Fruit fly (Drosophila melanogaster) whole organism, pupa: ENCODE measurements around the gene CG11878.

Source experiments
- CG14655 ChIP-seq: fragments of 200-800 bp; sonication (Bioruptor generic); optimal IDR thresholded peaks from 3 replicates; lab custom pipeline; 2017; ENCODE audit warnings: mild to moderate bottlenecking, missing biosample characterization, missing genetic modification reagents, missing genetic modification characterization
- CG4496 ChIP-seq: fragments of 200-800 bp; sonication (Bioruptor generic); IDR thresholded peaks from 3 replicates; pipeline ENCODE4 v1.3.6; 2022; ENCODE audit warnings: missing biosample characterization, missing genetic modification characterization
- EcR ChIP-seq: fragments of 200-800 bp; sonication (Bioruptor generic); optimal IDR thresholded peaks from 3 replicates; lab custom pipeline; 2019; ENCODE audit warnings: missing biosample characterization, missing genetic modification characterization, mild to moderate bottlenecking, moderate library complexity, missing genetic modification reagents
- Pif1A ChIP-seq: fragments of 200-800 bp; sonication (Bioruptor generic); optimal IDR thresholded peaks from 3 replicates; lab custom pipeline; 2016; ENCODE audit warnings: missing biosample characterization, missing genetic modification characterization
- Snoo ChIP-seq: fragments of 200-800 bp; sonication (Bioruptor generic); optimal IDR thresholded peaks from 3 replicates; lab custom pipeline; 2017; ENCODE audit warnings: missing biosample characterization, mild to moderate bottlenecking, missing genetic modification characterization, inconsistent platforms

dm6 chr3R:25273537-25273936, at the start of gene CG11878:
- TF ChIP-seq EcR (GFP tag; lab: Kevin White, UChicago) (no peak), CG4496 (GFP tag; lab: Robert Waterston, UW) (no peak), Snoo (tag; lab: Kevin White, UChicago) (no peak), Pif1A (GFP tag; lab: Kevin White, UChicago) (no peak), CG14655 (no peak)
